Fruit fly (Drosophila melanogaster) whole organism, wandering third instar larva: Measurements from ENCODE around the gene robo2.

Experiments
- Abd-B ChIP-seq: fragments of >200 bp; optimal IDR thresholded peaks from 2 replicates; lab custom pipeline; 2017; ENCODE audit warnings: missing biosample characterization, missing genetic modification characterization
- CG32264 ChIP-seq: fragments of 200-800 bp; sonication (Bioruptor generic); optimal IDR thresholded peaks from 2 replicates; lab custom pipeline; 2016; ENCODE audit warnings: missing biosample characterization, missing genetic modification characterization
- CG9705 ChIP-seq: fragments of 200-800 bp; sonication (Bioruptor generic); optimal IDR thresholded peaks from 2 replicates; lab custom pipeline; 2018; ENCODE audit warnings: missing biosample characterization, mild to moderate bottlenecking, missing genetic modification characterization
- CrebA ChIP-seq: fragments of 200-800 bp; sonication (Bioruptor generic); optimal IDR thresholded peaks from 2 replicates; lab custom pipeline; 2016; ENCODE audit warnings: missing biosample characterization, mild to moderate bottlenecking, missing genetic modification characterization, borderline replicate concordance
- Dfd ChIP-seq: fragments of >200 bp; optimal IDR thresholded peaks from 2 replicates; lab custom pipeline; 2017; ENCODE audit warnings: missing biosample characterization, missing genetic modification characterization
- Dif ChIP-seq: fragments of 200-275, 200-300 bp; sonication (Bioruptor generic); optimal IDR thresholded peaks from 2 replicates; lab custom pipeline; 2018; ENCODE audit warnings: missing biosample characterization, missing genetic modification characterization; ENCODE audit not compliant: partially characterized antibody
- GATAd ChIP-seq: sonication (Bioruptor generic); optimal IDR thresholded peaks from 2 replicates; lab custom pipeline; 2016; ENCODE audit warnings: missing biosample characterization, missing genetic modification characterization
- HLH106 ChIP-seq: fragments of 200-800 bp; optimal IDR thresholded peaks from 3 replicates; lab custom pipeline; 2019; ENCODE audit warnings: missing biosample characterization, mild to moderate bottlenecking, missing genetic modification characterization, moderate library complexity
- Hnf4 ChIP-seq: fragments of 200-800 bp; sonication (Bioruptor generic); optimal IDR thresholded peaks from 2 replicates; lab custom pipeline; 2016; ENCODE audit warnings: missing biosample characterization, mild to moderate bottlenecking, missing genetic modification characterization
- Hr78 ChIP-seq: fragments of >200 bp; optimal IDR thresholded peaks from 2 replicates; lab custom pipeline; 2017; ENCODE audit warnings: missing biosample characterization, missing genetic modification characterization
- Hr83 ChIP-seq: fragments of 200-300 bp; sonication (Bioruptor generic); optimal IDR thresholded peaks from 2 replicates; lab custom pipeline; 2016; ENCODE audit warnings: missing biosample characterization, mild to moderate bottlenecking, missing genetic modification characterization, moderate library complexity; ENCODE audit not compliant: poor library complexity, severe bottlenecking
- Jra ChIP-seq: sonication (Bioruptor generic); optimal IDR thresholded peaks from 2 replicates; lab custom pipeline; 2016; ENCODE audit warnings: missing biosample characterization, missing genetic modification characterization
- Myc ChIP-seq: fragments of >200 bp; optimal IDR thresholded peaks from 2 replicates; lab custom pipeline; 2017
- OdsH ChIP-seq: fragments of 200-800 bp; sonication (Bioruptor generic); optimal IDR thresholded peaks from 2 replicates; lab custom pipeline; 2016; ENCODE audit warnings: missing biosample characterization, mild to moderate bottlenecking, missing genetic modification characterization
- Rel ChIP-seq, 2 experiments: fragments of 200-800 bp; sonication (Bioruptor generic) in 1 of 2; optimal IDR thresholded peaks; 2 replicates in 1 of 2; 3 replicates in 1 of 2; lab custom pipeline; 2016 to 2019; ENCODE audit warnings: mild to moderate bottlenecking in 2 of 2, missing biosample characterization in 2 of 2, missing genetic modification characterization in 2 of 2, moderate library complexity in 1 of 2
- Sp1 ChIP-seq: fragments of 200-800 bp; sonication (Bioruptor generic); optimal IDR thresholded peaks from 3 replicates; lab custom pipeline; 2019; ENCODE audit warnings: missing biosample characterization, mild to moderate bottlenecking, missing genetic modification characterization, moderate library complexity
- Vsx2 ChIP-seq: fragments of 200-300, 225-300 bp; sonication (Bioruptor generic); optimal IDR thresholded peaks from 2 replicates; lab custom pipeline; 2018; ENCODE audit warnings: missing biosample characterization, missing genetic modification characterization; ENCODE audit not compliant: partially characterized antibody
- br ChIP-seq: fragments of 200-800 bp; sonication (Bioruptor generic); optimal IDR thresholded peaks from 2 replicates; lab custom pipeline; 2016; ENCODE audit warnings: missing biosample characterization, missing genetic modification characterization
- dl ChIP-seq, 2 experiments: fragments of 175-275, 200-275 bp in 1 of 2; fragments of 200-275 bp in 1 of 2; sonication (Bioruptor generic); optimal IDR thresholded peaks; lab custom pipeline; 2018; ENCODE audit warnings: mild to moderate bottlenecking in 2 of 2, missing biosample characterization in 2 of 2, missing genetic modification characterization in 2 of 2, moderate library complexity in 2 of 2; ENCODE audit not compliant: partially characterized antibody in 2 of 2, insufficient read depth in 1 of 2
- dmrt93B ChIP-seq: fragments of 200-800 bp; sonication (Bioruptor generic); optimal IDR thresholded peaks from 2 replicates; lab custom pipeline; 2018; ENCODE audit warnings: missing biosample characterization, mild to moderate bottlenecking, missing genetic modification characterization
- dsf ChIP-seq: sonication (Bioruptor generic); optimal IDR thresholded peaks from 2 replicates; lab custom pipeline; 2016; ENCODE audit warnings: missing biosample characterization, missing genetic modification characterization, borderline replicate concordance
- ey ChIP-seq: fragments of 200-800 bp; sonication (Bioruptor generic); optimal IDR thresholded peaks from 2 replicates; lab custom pipeline; 2016; ENCODE audit warnings: missing biosample characterization, missing genetic modification characterization
- foxo ChIP-seq, 2 experiments: fragments of 200-800 bp; sonication (Bioruptor generic); optimal IDR thresholded peaks; 2 replicates in 1 of 2; 3 replicates in 1 of 2; lab custom pipeline; 2016 to 2017; ENCODE audit warnings: missing biosample characterization in 2 of 2, missing genetic modification characterization in 2 of 2
- fru ChIP-seq: fragments of 200-800 bp; sonication (Bioruptor generic); optimal IDR thresholded peaks from 3 replicates; lab custom pipeline; 2016; ENCODE audit warnings: missing biosample characterization, mild to moderate bottlenecking, missing genetic modification characterization
- h ChIP-seq: fragments of 200-800 bp; sonication (Bioruptor generic); optimal IDR thresholded peaks from 3 replicates; lab custom pipeline; 2016; ENCODE audit warnings: missing biosample characterization, mild to moderate bottlenecking, missing genetic modification characterization
- jim ChIP-seq: fragments of 175-275, 200-325 bp; sonication (Bioruptor generic); optimal IDR thresholded peaks from 2 replicates; lab custom pipeline; 2016; ENCODE audit warnings: missing biosample characterization, mild to moderate bottlenecking, missing genetic modification characterization
- lola ChIP-seq: fragments of >200 bp; optimal IDR thresholded peaks from 2 replicates; lab custom pipeline; 2017; ENCODE audit warnings: missing biosample characterization, missing genetic modification characterization
- pan ChIP-seq: fragments of >200 bp; optimal IDR thresholded peaks from 2 replicates; lab custom pipeline; 2017
- psq ChIP-seq: fragments of 200-800 bp; sonication (Bioruptor generic); optimal IDR thresholded peaks from 3 replicates; lab custom pipeline; 2017; ENCODE audit warnings: missing biosample characterization, mild to moderate bottlenecking, missing genetic modification characterization, moderate library complexity
- rgr ChIP-seq: fragments of 200-800 bp; sonication (Bioruptor generic); optimal IDR thresholded peaks from 3 replicates; lab custom pipeline; 2016; ENCODE audit warnings: missing biosample characterization, mild to moderate bottlenecking, missing genetic modification characterization
- sage ChIP-seq: fragments of 200-800 bp; sonication (Bioruptor generic); optimal IDR thresholded peaks from 2 replicates; lab custom pipeline; 2016; ENCODE audit warnings: missing biosample characterization, mild to moderate bottlenecking, missing genetic modification characterization
- sv ChIP-seq: fragments of 200-800 bp; sonication (Bioruptor generic); optimal IDR thresholded peaks from 3 replicates; lab custom pipeline; 2016; ENCODE audit warnings: missing biosample characterization, missing genetic modification characterization
- usp ChIP-seq: fragments of >200 bp; optimal IDR thresholded peaks from 2 replicates; lab custom pipeline; 2017; ENCODE audit warnings: missing biosample characterization, missing genetic modification characterization
- woc ChIP-seq: sonication (Bioruptor generic); optimal IDR thresholded peaks from 2 replicates; lab custom pipeline; 2016; ENCODE audit warnings: missing biosample characterization, mild to moderate bottlenecking, missing genetic modification characterization

The robo2 gene

dm6 chr2L:1460463-1461219, 40.4 kb upstream of the robo2 start:
- TF ChIP-seq Dfd (GFP tag; lab: Kevin White, UChicago) = no peak
- no peak for TF ChIP-seq sage (GFP tag; lab: Kevin White, UChicago)
- peak; percentile 10 for TF ChIP-seq Dif (GFP tag; lab: Kevin White, UChicago)

- TF ChIP-seq Dfd (GFP tag; lab: Kevin White, UChicago) = no peak
- peak; percentile 13 for TF ChIP-seq h (GFP tag; lab: Kevin White, UChicago)
- TF ChIP-seq rgr (GFP tag; lab: Kevin White, UChicago) = peak; percentile 21
- peak in 1 of 2 experiments; percentile 26 for TF ChIP-seq foxo (GFP tag; optimal IDR thresholded peaks at IDR 0.05; lab: Kevin White, UChicago)
- peak; percentile 8 for TF ChIP-seq HLH106 (tag; lab: Kevin White, UChicago)
- peak; percentile 36 for TF ChIP-seq woc (GFP tag; lab: Kevin White, UChicago)
- peak; percentile 16 for TF ChIP-seq fru
- no peak for TF ChIP-seq CG9705
Observed at dm6 chr2L:1459344-1459743, 39.1 kb upstream of the robo2 start.

dm6 chr2L:1458584-1459203, 38.4 kb upstream of the robo2 start:
- TF ChIP-seq fru (peak; percentile 19), lola (GFP tag; lab: Kevin White, UChicago) (no peak), Abd-B (no peak), Rel (GFP tag; optimal IDR thresholded peaks at IDR 0.05; lab: Kevin White, UChicago) (no peak), Rel (tag; optimal IDR thresholded peaks at IDR 0.05; lab: Kevin White, UChicago) (no peak), jim (GFP tag; lab: Kevin White, UChicago) (no peak), br (peak; percentile 17), psq (GFP tag; lab: Kevin White, UChicago) (peak; percentile 13), dl (GFP tag; optimal IDR thresholded peaks at IDR 0.05; lab: Kevin White, UChicago; ENCODE audit: insufficient read depth in 1 of 2, partially characterized antibody in 2 of 2) (no peak), dmrt93B (peak; percentile 5), Hnf4 (GFP tag; lab: Kevin White, UChicago) (no peak), CrebA (GFP tag; lab: Kevin White, UChicago) (no peak), Myc (lab: Kevin White, UChicago) (no peak), GATAd (GFP tag; lab: Kevin White, UChicago) (no peak), OdsH (peak; percentile 14), woc (GFP tag; lab: Kevin White, UChicago) (peak; percentile 22), dsf (no peak), foxo (GFP tag; optimal IDR thresholded peaks at IDR 0.05; lab: Kevin White, UChicago) (peak in 1 of 2 experiments; percentile 43), ey (peak; percentile 53), h (GFP tag; lab: Kevin White, UChicago) (peak; percentile 61), HLH106 (tag; lab: Kevin White, UChicago) (peak; percentile 37), rgr (GFP tag; lab: Kevin White, UChicago) (peak; percentile 29), Vsx2 (GFP tag; lab: Kevin White, UChicago) (no peak), sage (GFP tag; lab: Kevin White, UChicago) (peak; percentile 12)

dm6 chr2L:1456822-1457221, 36.6 kb upstream of the robo2 start:
- no peak for TF ChIP-seq CG32264 (GFP tag; lab: Kevin White, UChicago)
- TF ChIP-seq foxo (GFP tag; optimal IDR thresholded peaks at IDR 0.05; lab: Kevin White, UChicago) = no peak
- TF ChIP-seq Dif (GFP tag; lab: Kevin White, UChicago) = no peak
- no peak for TF ChIP-seq br
- no peak for TF ChIP-seq GATAd (GFP tag; lab: Kevin White, UChicago)
- TF ChIP-seq CG9705 = no peak
- TF ChIP-seq Hr78 = no peak
- no peak for TF ChIP-seq Myc (lab: Kevin White, UChicago)

dm6 chr2L:1456305-1456704, 36.1 kb upstream of the robo2 start:
- TF ChIP-seq usp (no peak), OdsH (peak; percentile 43), lola (GFP tag; lab: Kevin White, UChicago) (no peak), CG32264 (GFP tag; lab: Kevin White, UChicago) (no peak), sage (GFP tag; lab: Kevin White, UChicago) (no peak), sv (GFP tag; lab: Kevin White, UChicago) (no peak), Hr83 (GFP tag; lab: Kevin White, UChicago) (no peak), dmrt93B (peak; percentile 22), woc (GFP tag; lab: Kevin White, UChicago) (peak; percentile 4), Hr78 (no peak), HLH106 (tag; lab: Kevin White, UChicago) (peak; percentile 47), jim (GFP tag; lab: Kevin White, UChicago) (no peak), h (GFP tag; lab: Kevin White, UChicago) (peak; percentile 53), dsf (no peak), Rel (GFP tag; optimal IDR thresholded peaks at IDR 0.05; lab: Kevin White, UChicago) (no peak), Rel (tag; optimal IDR thresholded peaks at IDR 0.05; lab: Kevin White, UChicago) (no peak), Myc (lab: Kevin White, UChicago) (no peak), Sp1 (peak; percentile 39), GATAd (GFP tag; lab: Kevin White, UChicago) (no peak), pan (lab: Kevin White, UChicago) (no peak), Jra (GFP tag; lab: Kevin White, UChicago) (no peak), psq (GFP tag; lab: Kevin White, UChicago) (peak; percentile 17), ey (peak; percentile 2), rgr (GFP tag; lab: Kevin White, UChicago) (peak; percentile 44), Dif (GFP tag; lab: Kevin White, UChicago) (no peak), foxo (GFP tag; optimal IDR thresholded peaks at IDR 0.05; lab: Kevin White, UChicago) (peak in 1 of 2 experiments; percentile 35)
